Worm (Caenorhabditis elegans) whole organism, L1 larva: ENCODE data around the gene srt-3.

Source experiments
- C04F5.9 ChIP-seq: sonication (generic microtip); optimal IDR thresholded peaks from 2 replicates; lab custom pipeline; 2016; ENCODE audit warnings: missing genetic modification characterization, missing compliant biosample characterization
- ces-1 ChIP-seq: fragments of 150-350 bp; optimal IDR thresholded peaks from 2 replicates; lab custom pipeline; 2014; ENCODE audit warnings: missing biosample characterization, missing genetic modification reagents, missing genetic modification characterization
- nhr-77 ChIP-seq: fragments of 150-350 bp; optimal IDR thresholded peaks from 2 replicates; lab custom pipeline; 2014; ENCODE audit warnings: missing biosample characterization, missing genetic modification characterization
- nhr-90 ChIP-seq: sonication (generic microtip); optimal IDR thresholded peaks from 2 replicates; lab custom pipeline; 2016; ENCODE audit warnings: mild to moderate bottlenecking, missing genetic modification characterization, missing compliant biosample characterization; ENCODE audit not compliant: poor library complexity
- swsn-7 ChIP-seq: sonication (generic microtip); optimal IDR thresholded peaks from 2 replicates; lab custom pipeline; 2016; ENCODE audit warnings: missing genetic modification characterization, missing compliant biosample characterization
- tlp-1 ChIP-seq: fragments of 150-350 bp; optimal IDR thresholded peaks from 2 replicates; lab custom pipeline; 2014; ENCODE audit warnings: missing biosample characterization, missing genetic modification characterization
- unc-30 ChIP-seq: sonication (generic microtip); optimal IDR thresholded peaks from 2 replicates; lab custom pipeline; 2017; ENCODE audit warnings: missing biosample characterization, missing genetic modification characterization

DNA sequence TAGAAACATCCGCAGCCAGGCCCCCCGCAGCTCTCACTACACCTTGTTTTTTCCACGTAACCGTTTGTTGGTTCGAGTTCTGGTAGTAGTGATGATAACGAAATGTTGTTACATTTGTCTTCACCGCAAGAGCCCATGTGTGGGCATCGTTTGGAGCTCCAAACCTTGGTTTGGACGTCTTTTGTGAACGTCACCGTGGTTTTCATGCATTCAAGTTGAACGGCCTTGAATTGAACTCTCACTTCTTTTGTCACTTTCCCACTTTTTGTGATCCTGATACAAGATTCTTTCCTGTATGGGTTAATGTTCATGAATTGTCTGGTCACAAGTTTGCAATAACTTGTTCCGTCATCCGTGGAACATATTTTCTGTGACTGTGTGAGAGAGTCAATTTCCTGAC lies 43.8 kb upstream of the srt-3 start:
- TF ChIP-seq unc-30 (tag; lab: Kevin White, UChicago) (no peak), nhr-77 (tag; lab: Kevin White, UChicago) (no peak), C04F5.9 (tag; lab: Kevin White, UChicago) (no peak), tlp-1 (tag; lab: Kevin White, UChicago) (no peak), nhr-90 (tag; lab: Kevin White, UChicago) (no peak), swsn-7 (no peak), ces-1 (GFP tag; lab: Kevin White, UChicago) (no peak)
